Fruit fly (Drosophila melanogaster) Kc167 (cell line): ENCODE data around the gene CG14877.

Source experiments
- Myc ChIP-seq: fragments of >200 bp; optimal IDR thresholded peaks from 2 replicates; lab custom pipeline; 2017; ENCODE audit warnings: missing external identifiers
- Sin3A ChIP-seq: fragments of >200 bp; optimal IDR thresholded peaks from 2 replicates; lab custom pipeline; 2018; ENCODE audit warnings: missing external identifiers
- insv ChIP-seq: fragments of >200 bp; optimal IDR thresholded peaks from 3 replicates; lab custom pipeline; 2018; ENCODE audit warnings: missing external identifiers
- psq ChIP-seq: fragments of >200 bp; optimal IDR thresholded peaks from 2 replicates; lab custom pipeline; 2017; ENCODE audit warnings: missing external identifiers

DNA sequence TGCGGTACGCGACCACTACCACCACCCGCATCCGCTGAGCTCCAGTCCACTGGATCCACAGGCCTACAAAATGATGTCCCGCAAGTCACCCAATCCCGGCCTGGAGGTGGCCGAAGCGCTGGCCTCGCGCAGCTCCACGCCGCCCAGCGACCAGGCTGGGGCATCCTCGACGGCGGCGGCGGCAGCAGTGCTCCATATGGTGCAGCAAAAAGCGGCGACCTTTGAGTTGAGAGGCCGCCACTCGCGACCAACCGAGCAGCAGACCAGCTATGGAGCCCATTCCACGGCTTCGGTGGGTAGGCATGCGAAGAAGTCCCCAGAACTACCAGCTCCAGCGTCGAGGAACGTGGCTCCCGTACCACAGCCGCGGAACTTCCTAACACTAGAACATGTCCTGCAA, 34.2 kb upstream of the CG14877 start:
- TF ChIP-seq psq (lab: Kevin White, UChicago), result no peak
- TF ChIP-seq Sin3A, result no peak
- no peak for TF ChIP-seq Myc (lab: Kevin White, UChicago)
- no peak for TF ChIP-seq insv (lab: Kevin White, UChicago)
